Worm (Caenorhabditis elegans): Measurements from ENCODE around the gene F41C6.7.

F41C6.7 gene

ce11 chrX:6885227-6885853, at the start of gene F41C6.7:
F41C6.7 (minus strand) TSS chrX:6885277.
- no peak for TF ChIP-seq nhr-25 (tag; optimal IDR thresholded peaks at IDR 0.05; ENCODE audit: borderline replicate concordance, insufficient read depth)
- no peak for TF ChIP-seq daf-19 (GFP tag; conservative IDR thresholded peaks at IDR 0.05)
- no peak for TF ChIP-seq F37D6.2 (tag; optimal IDR thresholded peaks at IDR 0.05)
- no peak for TF ChIP-seq dpl-1 (GFP tag; optimal IDR thresholded peaks at IDR 0.05)
- TF ChIP-seq mxl-2 (GFP tag; conservative IDR thresholded peaks at IDR 0.05), result no peak
- TF ChIP-seq ctbp-1 (GFP tag; IDR thresholded peaks at IDR 0.05), result no peak
- no peak for TF ChIP-seq tag-97 (GFP tag; IDR thresholded peaks at IDR 0.05)
- no peak for TF ChIP-seq lin-29 (GFP tag; IDR thresholded peaks at IDR 0.05)
- no peak for TF ChIP-seq lin-13 (GFP tag; optimal IDR thresholded peaks at IDR 0.05)
- TF ChIP-seq spr-3 (GFP tag; optimal IDR thresholded peaks at IDR 0.05), result no peak
- no peak for TF ChIP-seq daf-16 (GFP tag; optimal IDR thresholded peaks at IDR 0.05)
- TF ChIP-seq daf-16 (tag; optimal IDR thresholded peaks at IDR 0.05), result peak; percentile 81
- no peak for TF ChIP-seq lin-15B (tag; optimal IDR thresholded peaks at IDR 0.05)
- TF ChIP-seq ceh-82 (tag; optimal IDR thresholded peaks at IDR 0.05), result no peak
- peak; percentile 47 for TF ChIP-seq pqm-1 (tag; optimal IDR thresholded peaks at IDR 0.05)
- peak; percentile 38 for TF ChIP-seq hlh-11 (tag; optimal IDR thresholded peaks at IDR 0.05)
- no peak for TF ChIP-seq Y48G9A.11 (GFP tag; IDR thresholded peaks at IDR 0.05)
- no peak for TF ChIP-seq ztf-7 (tag; optimal IDR thresholded peaks at IDR 0.05)
- TF ChIP-seq F49E8.2 (tag; optimal IDR thresholded peaks at IDR 0.05; ENCODE audit: borderline replicate concordance), result no peak
- no peak for TF ChIP-seq mes-2 (tag; optimal IDR thresholded peaks at IDR 0.05; ENCODE audit: poor library complexity, severe bottlenecking)
- TF ChIP-seq Y5F2A.4 (GFP tag; optimal IDR thresholded peaks at IDR 0.05), result no peak
- TF ChIP-seq lsy-2 (tag; optimal IDR thresholded peaks at IDR 0.05), result no peak
- TF ChIP-seq nhr-237 (tag; optimal IDR thresholded peaks at IDR 0.05), result no peak
- no peak for TF ChIP-seq rbr-2 (tag; optimal IDR thresholded peaks at IDR 0.05)
- TF ChIP-seq nhr-28 (tag; optimal IDR thresholded peaks at IDR 0.05), result peak; percentile 33
- TF ChIP-seq mdl-1 (tag; optimal IDR thresholded peaks at IDR 0.05), result no peak
- no peak for TF ChIP-seq aly-2 (tag; optimal IDR thresholded peaks at IDR 0.05)
- no peak for TF ChIP-seq R02D3.7 (tag; optimal IDR thresholded peaks at IDR 0.05)
- TF ChIP-seq ceh-20 (GFP tag; IDR thresholded peaks at IDR 0.05), result no peak
- TF ChIP-seq unc-130 (GFP tag; optimal IDR thresholded peaks at IDR 0.05), result no peak
- no peak for TF ChIP-seq nhr-42 (GFP tag; IDR thresholded peaks at IDR 0.05)
- TF ChIP-seq ceh-44 (GFP tag; IDR thresholded peaks at IDR 0.05), result no peak
- TF ChIP-seq D1046.2 (GFP tag; IDR thresholded peaks at IDR 0.05), result no peak
- peak; percentile 78 for TF ChIP-seq php-3 (GFP tag; IDR thresholded peaks at IDR 0.05)
- TF ChIP-seq dve-1 (tag; optimal IDR thresholded peaks at IDR 0.05; ENCODE audit: insufficient read depth), result peak; percentile 61
- no peak for TF ChIP-seq ceh-32 (tag; optimal IDR thresholded peaks at IDR 0.05; ENCODE audit: poor library complexity)
- TF ChIP-seq mdt-29 (GFP tag; IDR thresholded peaks at IDR 0.05), result no peak
- TF ChIP-seq saeg-2 (GFP tag; IDR thresholded peaks at IDR 0.05), result no peak
- no peak for TF ChIP-seq madf-5 (GFP tag; IDR thresholded peaks at IDR 0.05)
- no peak for TF ChIP-seq spr-1 (tag; optimal IDR thresholded peaks at IDR 0.05)

DNA sequence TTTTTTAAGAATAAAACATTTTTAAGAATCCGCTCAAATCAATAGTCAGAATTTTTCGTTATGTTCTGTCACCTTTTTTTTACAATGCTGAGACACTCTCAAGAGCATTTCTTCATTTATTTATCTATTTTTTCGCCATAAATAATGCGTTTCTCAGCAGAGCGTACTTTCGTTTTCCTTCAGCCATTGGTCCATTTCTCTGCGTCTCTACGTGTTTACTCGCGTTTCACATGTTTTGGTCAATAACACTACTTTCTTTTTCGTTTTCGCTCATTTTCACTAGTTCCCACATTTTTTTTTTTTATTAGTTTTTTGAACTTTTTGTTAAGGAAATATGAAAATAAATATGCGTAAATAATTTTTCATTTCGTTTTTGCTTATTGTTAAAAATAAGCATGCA, 49.4 kb upstream of the F41C6.7 start:
- TF ChIP-seq lsy-2 (tag; optimal IDR thresholded peaks at IDR 0.05) (peak in 1 of 2 experiments; percentile 71), cey-2 (tag; optimal IDR thresholded peaks at IDR 0.05; ENCODE audit: borderline replicate concordance, insufficient read depth) (no peak), ceh-32 (tag; optimal IDR thresholded peaks at IDR 0.05; ENCODE audit: poor library complexity) (no peak), dve-1 (tag; optimal IDR thresholded peaks at IDR 0.05; ENCODE audit: insufficient read depth) (peak; percentile 53), pha-4 (GFP tag; IDR thresholded peaks at IDR 0.05) (no peak), pha-4 (tag; optimal IDR thresholded peaks at IDR 0.05) (peak; percentile 74), set-16 (GFP tag; IDR thresholded peaks at IDR 0.05) (no peak), nhr-111 (GFP tag; optimal IDR thresholded peaks at IDR 0.05) (no peak), dpl-1 (GFP tag; optimal IDR thresholded peaks at IDR 0.05) (no peak), skn-1 (tag; optimal IDR thresholded peaks at IDR 0.05) (no peak), rbr-2 (tag; optimal IDR thresholded peaks at IDR 0.05) (peak; percentile 9), ctbp-1 (GFP tag; IDR thresholded peaks at IDR 0.05) (no peak), daf-16 (GFP tag; optimal IDR thresholded peaks at IDR 0.05) (peak in 1 of 2 experiments; percentile 85), daf-16 (tag; optimal IDR thresholded peaks at IDR 0.05) (peak; percentile 96), mdt-29 (GFP tag; IDR thresholded peaks at IDR 0.05) (no peak), lir-3 (tag; optimal IDR thresholded peaks at IDR 0.05) (no peak), madf-5 (GFP tag; IDR thresholded peaks at IDR 0.05) (no peak), sdz-12 (GFP tag; optimal IDR thresholded peaks at IDR 0.05) (no peak), lin-38 (GFP tag; IDR thresholded peaks at IDR 0.05) (no peak), F49E8.2 (tag; optimal IDR thresholded peaks at IDR 0.05; ENCODE audit: borderline replicate concordance) (no peak), nhr-237 (tag; optimal IDR thresholded peaks at IDR 0.05) (no peak), nhr-28 (tag; optimal IDR thresholded peaks at IDR 0.05) (peak; percentile 47)

All from whole organism, L4 larva.